Worm (Caenorhabditis elegans): ENCODE measurements around the gene mesp-1.

- TF ChIP-seq crh-2 (tag; optimal IDR thresholded peaks at IDR 0.05) (no peak), C34F6.9 (tag; optimal IDR thresholded peaks at IDR 0.05) (no peak), nhr-10 (tag; optimal IDR thresholded peaks at IDR 0.05) (no peak), lsy-2 (tag; optimal IDR thresholded peaks at IDR 0.05) (no peak), unc-62 (GFP tag; optimal IDR thresholded peaks at IDR 0.05) (no peak), unc-39 (tag; optimal IDR thresholded peaks at IDR 0.05) (no peak), egl-27 (tag; optimal IDR thresholded peaks at IDR 0.05) (no peak), ztf-4 (tag; optimal IDR thresholded peaks at IDR 0.05) (no peak), ceh-82 (tag; optimal IDR thresholded peaks at IDR 0.05) (no peak), elt-3 (tag; optimal IDR thresholded peaks at IDR 0.05) (no peak), sma-9 (GFP tag; optimal IDR thresholded peaks at IDR 0.05) (no peak), sma-9 (tag; optimal IDR thresholded peaks at IDR 0.05) (no peak), ama-1 (optimal IDR thresholded peaks at IDR 0.05) (no peak), skn-1 (tag; optimal IDR thresholded peaks at IDR 0.05) (no peak)
Measured at ce11 chrIV:8519949-8520348, 20.8 kb downstream of the mesp-1 start.
